Fruit fly (Drosophila melanogaster) whole organism, embryonic: Measurements from ENCODE around the gene wuho.

Source experiments
- Aef1 ChIP-seq: fragments of 200-800 bp; sonication (Bioruptor generic); IDR thresholded peaks from 3 replicates; pipeline ENCODE4 v1.3.6; 2022; ENCODE audit warnings: missing biosample characterization, missing genetic modification characterization
- Awh ChIP-seq: fragments of 200-800 bp; sonication (Bioruptor generic); IDR thresholded peaks from 2 replicates; pipeline ENCODE4, ENCODE4 v1.3.6; 2022; ENCODE audit warnings: missing biosample characterization, missing genetic modification characterization
- CG10979 ChIP-seq: fragments of 200-800 bp; sonication (Bioruptor generic); optimal IDR thresholded peaks from 2 replicates; lab custom pipeline; 2018; ENCODE audit warnings: missing biosample characterization, mild to moderate bottlenecking, missing genetic modification characterization, moderate library complexity
- CG13424 ChIP-seq: fragments of 200-800 bp; sonication (Bioruptor generic); optimal IDR thresholded peaks from 2 replicates; lab custom pipeline; 2019; ENCODE audit warnings: missing biosample characterization, mild to moderate bottlenecking, missing genetic modification characterization, moderate library complexity
- CG13624 ChIP-seq: fragments of 200-800 bp; sonication (Bioruptor generic); optimal IDR thresholded peaks from 2 replicates; lab custom pipeline; 2016; ENCODE audit warnings: missing biosample characterization, missing genetic modification characterization
- CG15514 ChIP-seq: fragments of 200-800 bp; sonication (Bioruptor generic); optimal IDR thresholded peaks from 3 replicates; lab custom pipeline; 2017; ENCODE audit warnings: missing biosample characterization, missing genetic modification characterization, mild to moderate bottlenecking, moderate library complexity, missing genetic modification reagents
- CG2889 ChIP-seq: fragments of 200-800 bp; sonication (Bioruptor generic); IDR thresholded peaks from 3 replicates; pipeline ENCODE4 v1.3.6; 2022; ENCODE audit warnings: missing biosample characterization, missing genetic modification characterization
- CG3163 ChIP-seq: fragments of 200-800 bp; sonication (Bioruptor generic); optimal IDR thresholded peaks from 3 replicates; lab custom pipeline; 2016; ENCODE audit warnings: missing biosample characterization, missing genetic modification characterization
- CG4328 ChIP-seq: fragments of 200-800 bp; sonication (Bioruptor generic); optimal IDR thresholded peaks from 3 replicates; lab custom pipeline; 2017; ENCODE audit warnings: missing biosample characterization, missing genetic modification reagents, missing genetic modification characterization
- CG4424 ChIP-seq: fragments of 200-800 bp; sonication (Bioruptor generic); optimal IDR thresholded peaks from 3 replicates; lab custom pipeline; 2016; ENCODE audit warnings: missing biosample characterization, missing genetic modification characterization
- CG4730 ChIP-seq: fragments of 200-800 bp; sonication (Bioruptor generic); IDR thresholded peaks from 2 replicates; pipeline ENCODE4 v1.3.6; 2022; ENCODE audit warnings: missing biosample characterization, missing genetic modification characterization
- CG4820 ChIP-seq: fragments of 200-800 bp; sonication (Bioruptor generic); optimal IDR thresholded peaks from 3 replicates; lab custom pipeline; 2016; ENCODE audit warnings: missing biosample characterization, missing genetic modification characterization
- CG6813 ChIP-seq: fragments of 200-800 bp; sonication (Bioruptor generic); optimal IDR thresholded peaks from 2 replicates; lab custom pipeline; 2017; ENCODE audit warnings: missing biosample characterization, missing genetic modification characterization, mild to moderate bottlenecking, moderate library complexity, missing genetic modification reagents
- CG7357 ChIP-seq: fragments of 200-800 bp; sonication (Bioruptor generic); IDR thresholded peaks from 3 replicates; pipeline ENCODE4 v1.3.6; 2022; ENCODE audit warnings: missing biosample characterization, missing genetic modification characterization
- CG7839 ChIP-seq: fragments of 200-800 bp; sonication (Bioruptor generic); optimal IDR thresholded peaks from 3 replicates; lab custom pipeline; 2018; ENCODE audit warnings: missing biosample characterization, mild to moderate bottlenecking, missing genetic modification characterization, moderate library complexity
- CG8089 ChIP-seq: fragments of 200-800 bp; sonication (Bioruptor generic); optimal IDR thresholded peaks from 3 replicates; lab custom pipeline; 2016; ENCODE audit warnings: missing biosample characterization, missing genetic modification characterization
- CG8924 ChIP-seq: fragments of 200-800 bp; optimal IDR thresholded peaks from 3 replicates; lab custom pipeline; 2019; ENCODE audit warnings: missing biosample characterization, mild to moderate bottlenecking, missing genetic modification characterization, moderate library complexity
- CG9876 ChIP-seq: fragments of 200-800 bp; sonication (Bioruptor generic); optimal IDR thresholded peaks from 2 replicates; lab custom pipeline; 2016; ENCODE audit warnings: missing biosample characterization, missing genetic modification characterization
- Chrac-16 ChIP-seq: fragments of 200-800 bp; sonication (Bioruptor generic); optimal IDR thresholded peaks from 3 replicates; lab custom pipeline; 2016; ENCODE audit warnings: missing biosample characterization, missing genetic modification characterization
- Dbx ChIP-seq: fragments of 200-800 bp; sonication (Bioruptor generic); IDR thresholded peaks from 3 replicates; pipeline ENCODE4 v1.3.6; 2022; ENCODE audit warnings: missing biosample characterization, missing genetic modification characterization
- Dip2 ChIP-seq: fragments of 200-800 bp; sonication (Bioruptor generic); IDR thresholded peaks from 2 replicates; pipeline ENCODE4 v1.3.6; 2022; ENCODE audit warnings: missing biosample characterization, missing genetic modification characterization
- Fer3 ChIP-seq: fragments of 200-800 bp; sonication (Bioruptor generic); optimal IDR thresholded peaks from 2 replicates; lab custom pipeline; 2018; ENCODE audit warnings: missing biosample characterization, mild to moderate bottlenecking, missing genetic modification characterization, moderate library complexity
- HmgZ ChIP-seq: fragments of 200-800 bp; sonication (Bioruptor generic); optimal IDR thresholded peaks from 2 replicates; lab custom pipeline; 2018; ENCODE audit warnings: missing biosample characterization, mild to moderate bottlenecking, missing genetic modification characterization
- Nf-YC ChIP-seq: fragments of 200-800 bp; optimal IDR thresholded peaks from 3 replicates; lab custom pipeline; 2019; ENCODE audit warnings: missing biosample characterization, mild to moderate bottlenecking, missing genetic modification characterization, moderate library complexity
- Opbp ChIP-seq: fragments of 200-800 bp; sonication (Bioruptor generic); IDR thresholded peaks from 3 replicates; pipeline ENCODE4 v1.3.6; 2022; ENCODE audit warnings: missing biosample characterization, missing genetic modification characterization; ENCODE audit not compliant: partially characterized antibody
- PHDP ChIP-seq: fragments of 200-800 bp; sonication (Bioruptor generic); optimal IDR thresholded peaks from 3 replicates; lab custom pipeline; 2018; ENCODE audit warnings: missing biosample characterization, mild to moderate bottlenecking, missing genetic modification characterization, moderate library complexity
- Pdp1 ChIP-seq, 2 experiments: fragments of 200-800 bp; sonication (Bioruptor generic); optimal IDR thresholded peaks; 3 replicates each; lab custom pipeline; 2016; ENCODE audit warnings: missing biosample characterization in 2 of 2, missing genetic modification characterization in 2 of 2, mild to moderate bottlenecking in 1 of 2, moderate library complexity in 1 of 2
- Stat92E ChIP-seq, 3 experiments: fragments of >200 bp in 2 of 3; fragments of 200-800 bp in 1 of 3; sonication (Bioruptor generic) in 1 of 3; optimal IDR thresholded peaks; 2 replicates each; lab custom pipeline; 2017 to 2019; ENCODE audit warnings: missing biosample characterization in 3 of 3, missing genetic modification characterization in 3 of 3, mild to moderate bottlenecking in 1 of 3, moderate library complexity in 1 of 3
- abd-A ChIP-seq: fragments of 200-800 bp; sonication (Bioruptor generic); optimal IDR thresholded peaks from 3 replicates; lab custom pipeline; 2019; ENCODE audit warnings: missing biosample characterization, mild to moderate bottlenecking, missing genetic modification characterization, moderate library complexity
- ap ChIP-seq: fragments of 200-800 bp; sonication (Bioruptor generic); IDR thresholded peaks from 2 replicates; pipeline ENCODE4 v1.3.6; 2022; ENCODE audit warnings: missing biosample characterization, missing genetic modification characterization
- ato ChIP-seq: fragments of 200-800 bp; sonication (Bioruptor generic); IDR thresholded peaks from 2 replicates; pipeline ENCODE4 v1.3.6; 2022; ENCODE audit warnings: missing biosample characterization, missing genetic modification characterization; ENCODE audit not compliant: partially characterized antibody
- bsh ChIP-seq, 2 experiments: fragments of 200-800 bp; sonication (Bioruptor generic); optimal IDR thresholded peaks; 2 replicates each; lab custom pipeline; 2017 to 2018; ENCODE audit warnings: mild to moderate bottlenecking in 2 of 2, missing biosample characterization in 2 of 2, missing genetic modification characterization in 2 of 2, moderate library complexity in 1 of 2
- caup ChIP-seq: fragments of 200-800 bp; sonication (Bioruptor generic); optimal IDR thresholded peaks from 3 replicates; lab custom pipeline; 2017; ENCODE audit warnings: missing biosample characterization, mild to moderate bottlenecking, missing genetic modification characterization, moderate library complexity; ENCODE audit not compliant: severe bottlenecking
- chn ChIP-seq: fragments of 200-800 bp; sonication (Bioruptor generic); optimal IDR thresholded peaks from 2 replicates; lab custom pipeline; 2016; ENCODE audit warnings: missing biosample characterization, missing genetic modification characterization
- dmrt11E ChIP-seq: fragments of 200-800 bp; sonication (Bioruptor generic); optimal IDR thresholded peaks from 3 replicates; lab custom pipeline; 2018; ENCODE audit warnings: missing biosample characterization, mild to moderate bottlenecking, missing genetic modification characterization, moderate library complexity
- fd64A ChIP-seq: fragments of 200-800 bp; sonication (Bioruptor generic); optimal IDR thresholded peaks from 3 replicates; lab custom pipeline; 2018; ENCODE audit warnings: missing biosample characterization, mild to moderate bottlenecking, missing genetic modification characterization
- grn ChIP-seq: fragments of 200-800 bp; sonication (Bioruptor generic); optimal IDR thresholded peaks from 3 replicates; lab custom pipeline; 2017; ENCODE audit warnings: missing biosample characterization, missing genetic modification characterization
- hbn ChIP-seq: fragments of 200-800 bp; sonication (Bioruptor generic); IDR thresholded peaks from 2 replicates; pipeline ENCODE4 v1.3.6; 2022; ENCODE audit warnings: missing biosample characterization, missing genetic modification characterization; ENCODE audit not compliant: partially characterized antibody
- ind ChIP-seq: fragments of 200-800 bp; sonication (Bioruptor generic); optimal IDR thresholded peaks from 3 replicates; lab custom pipeline; 2016; ENCODE audit warnings: missing biosample characterization, missing genetic modification characterization
- ken ChIP-seq: fragments of 200-800 bp; sonication (Bioruptor generic); IDR thresholded peaks from 3 replicates; pipeline ENCODE4 v1.3.6; 2022; ENCODE audit warnings: missing biosample characterization, missing genetic modification characterization
- lola ChIP-seq, 3 experiments: fragments of >200 bp in 2 of 3; fragments of 200-800 bp in 1 of 3; sonication (Bioruptor generic) in 1 of 3; optimal IDR thresholded peaks; 2 replicates each; lab custom pipeline; 2017 to 2019; ENCODE audit warnings: missing biosample characterization in 3 of 3, missing genetic modification characterization in 3 of 3, mild to moderate bottlenecking in 1 of 3, moderate library complexity in 1 of 3
- mam ChIP-seq: fragments of 200-800 bp; sonication (Bioruptor generic); optimal IDR thresholded peaks from 3 replicates; lab custom pipeline; 2016; ENCODE audit warnings: missing biosample characterization, missing genetic modification characterization
- pho ChIP-seq: fragments of 200-800 bp; sonication (Bioruptor generic); optimal IDR thresholded peaks from 2 replicates; lab custom pipeline; 2016; ENCODE audit warnings: missing biosample characterization, missing genetic modification characterization
- ranshi ChIP-seq: fragments of 200-800 bp; sonication (Bioruptor generic); IDR thresholded peaks from 2 replicates; pipeline ENCODE4 v1.3.6; 2022; ENCODE audit warnings: missing biosample characterization, missing genetic modification characterization
- rib ChIP-seq: fragments of 200-800 bp; sonication (Bioruptor generic); IDR thresholded peaks from 2 replicates; pipeline ENCODE4 v1.3.6; 2022; ENCODE audit warnings: missing biosample characterization, missing genetic modification characterization
- seq ChIP-seq: fragments of 200-800 bp; sonication (Bioruptor generic); IDR thresholded peaks from 2 replicates; pipeline ENCODE4 v1.3.6; 2022; ENCODE audit warnings: missing biosample characterization, missing genetic modification characterization
- so ChIP-seq: fragments of 200-800 bp; sonication (Bioruptor generic); IDR thresholded peaks from 3 replicates; pipeline ENCODE4 v1.3.6; 2022; ENCODE audit warnings: missing biosample characterization, missing genetic modification characterization
- trem ChIP-seq: fragments of 200-800 bp; optimal IDR thresholded peaks from 3 replicates; lab custom pipeline; 2019; ENCODE audit warnings: missing biosample characterization, mild to moderate bottlenecking, missing genetic modification characterization, moderate library complexity

The wuho gene

dm6 chrX:6267187-6267711, 20.7 kb upstream of the wuho start, which contains the start of gene schlank (continued):
- no peak for TF ChIP-seq grn (GFP tag; lab: Kevin White, UChicago)
- TF ChIP-seq ken (GFP tag; lab: Robert Waterston, UW) = peak; percentile 66
- no peak for TF ChIP-seq CG4820
- TF ChIP-seq CG6813 (GFP tag; lab: Kevin White, UChicago) = no peak
- TF ChIP-seq ind (GFP tag; lab: Kevin White, UChicago) = peak; percentile 73
- TF ChIP-seq caup (GFP tag; lab: Kevin White, UChicago) = peak; percentile 20
- TF ChIP-seq Opbp = 0 out of 3 replicates have a peak, but pooled peaks have one; percentile 6
- TF ChIP-seq Fer3 (tag; lab: Kevin White, UChicago) = peak; percentile 52
- peak; percentile 30 for TF ChIP-seq CG4424 (GFP tag; lab: Kevin White, UChicago)
- peak; percentile 56 for TF ChIP-seq pho (GFP tag; lab: Kevin White, UChicago)
- no peak for TF ChIP-seq CG4328 (GFP tag; lab: Kevin White, UChicago)
- TF ChIP-seq CG13424 (tag; lab: Kevin White, UChicago) = peak; percentile 53
- peak; percentile 56 for TF ChIP-seq Awh (GFP tag; lab: Robert Waterston, UW)
- TF ChIP-seq trem = peak; percentile 10
- 0 out of 2 replicates have a peak, but pooled peaks have one; percentile 42 for TF ChIP-seq ap (GFP tag; lab: Robert Waterston, UW)
- TF ChIP-seq abd-A (tag; lab: Kevin White, UChicago) = no peak
- peak; percentile 5 to 64 for TF ChIP-seq Pdp1 (GFP tag; optimal IDR thresholded peaks at IDR 0.05; lab: Kevin White, UChicago)
- TF ChIP-seq CG7357 = peak; percentile 62; the same call in 2 of the 3 replicates
- peak in 1 of 3 experiments; percentile 19 for TF ChIP-seq Stat92E (GFP tag; optimal IDR thresholded peaks at IDR 0.05; lab: Kevin White, UChicago)
- no peak for TF ChIP-seq Dip2 (GFP tag; lab: Robert Waterston, UW)
- TF ChIP-seq lola (GFP tag; optimal IDR thresholded peaks at IDR 0.05; lab: Kevin White, UChicago) = peak in 1 of 3 experiments; percentile 37
- no peak for TF ChIP-seq fd64A
- TF ChIP-seq CG9876 (GFP tag; lab: Kevin White, UChicago) = peak; percentile 26
- TF ChIP-seq CG4730 = no peak
- peak; percentile 73 for TF ChIP-seq mam (GFP tag; lab: Kevin White, UChicago)
- 0 out of 3 replicates have a peak, but pooled peaks have one; percentile 13 for TF ChIP-seq CG2889 (GFP tag; lab: Robert Waterston, UW)
- no peak for TF ChIP-seq CG7839 (tag; lab: Kevin White, UChicago)
- TF ChIP-seq ranshi (GFP tag; lab: Robert Waterston, UW) = peak; percentile 57; the same call in 1 of the 2 replicates
- TF ChIP-seq bsh (GFP tag; optimal IDR thresholded peaks at IDR 0.05; lab: Kevin White, UChicago) = peak in 1 of 2 experiments; percentile 38
- TF ChIP-seq rib (GFP tag; lab: Robert Waterston, UW) = no peak
- peak; percentile 3 for TF ChIP-seq CG3163
- TF ChIP-seq CG8924 (tag; lab: Kevin White, UChicago) = peak; percentile 25
- peak; percentile 30; the same call in 1 of the 3 replicates for TF ChIP-seq Aef1
- peak; percentile 21 for TF ChIP-seq dmrt11E (tag; lab: Kevin White, UChicago)
- no peak for TF ChIP-seq PHDP
- TF ChIP-seq Chrac-16 (GFP tag; lab: Kevin White, UChicago) = peak; percentile 41
- peak; percentile 62 for TF ChIP-seq chn (GFP tag; lab: Kevin White, UChicago)
- TF ChIP-seq hbn (GFP tag; lab: Robert Waterston, UW) = no peak
- peak; percentile 12 for TF ChIP-seq CG15514 (GFP tag; lab: Kevin White, UChicago)
- TF ChIP-seq ato (GFP tag; lab: Robert Waterston, UW) = no peak
- TF ChIP-seq CG8089 = peak; percentile 47
- 0 out of 3 replicates have a peak, but pooled peaks have one; percentile 2 for TF ChIP-seq so (GFP tag; lab: Robert Waterston, UW)
- peak; percentile 54 for TF ChIP-seq CG13624 (GFP tag; lab: Kevin White, UChicago)
- peak; percentile 26 for TF ChIP-seq CG10979 (tag; lab: Kevin White, UChicago)
- TF ChIP-seq Nf-YC (tag; lab: Kevin White, UChicago) = peak; percentile 22
- TF ChIP-seq HmgZ = no peak
- TF ChIP-seq Dbx = 0 out of 3 replicates have a peak, but pooled peaks have one; percentile 36
- TF ChIP-seq seq (GFP tag; lab: Robert Waterston, UW) = peak; percentile 52; the same call in 1 of the 2 replicates
